Fruit fly (Drosophila melanogaster): ENCODE results near the gene alphaTub67C.

DNA sequence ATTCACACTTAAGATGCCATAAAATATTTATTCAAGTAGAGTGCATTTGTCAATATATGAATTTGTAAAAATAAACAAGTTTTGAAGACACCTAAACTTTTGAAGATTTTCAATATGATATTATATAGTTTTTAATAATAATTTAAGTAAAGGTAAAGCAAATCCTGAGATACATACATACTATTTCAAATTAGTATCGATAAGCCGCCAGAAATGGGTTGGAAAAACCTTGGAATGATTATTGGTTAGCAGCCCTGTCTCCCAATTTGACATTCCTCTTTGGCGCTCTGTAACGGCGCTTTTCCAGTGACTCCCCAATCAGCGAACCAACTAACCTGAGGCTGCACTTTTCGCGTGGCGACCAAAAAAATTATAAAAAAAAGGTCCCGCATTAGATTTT is at the start of gene alphaTub67C:
- no peak for TF ChIP-seq psq (optimal IDR thresholded peaks at IDR 0.05)
- TF ChIP-seq EcR (GFP tag; optimal IDR thresholded peaks at IDR 0.05), result no peak
- no peak for TF ChIP-seq CG8478 (optimal IDR thresholded peaks at IDR 0.05)
